Worm (Caenorhabditis elegans) whole organism, L4 larva: ENCODE measurements around the gene kin-9.
A peak's percentile ranks its signal among the peaks of the same experiment; 100 is the strongest.

Source experiments
- D1046.2 ChIP-seq: fragments of 200-800 bp; sonication (Bioruptor generic); IDR thresholded peaks from 2 replicates; pipeline ENCODE4 v1.3.6; 2022; ENCODE audit warnings: missing genetic modification characterization, missing compliant biosample characterization
- F10B5.3 ChIP-seq: sonication (generic microtip); optimal IDR thresholded peaks from 2 replicates; lab custom pipeline; 2016; ENCODE audit warnings: mild to moderate bottlenecking, missing genetic modification characterization, missing compliant biosample characterization
- F37D6.2 ChIP-seq: sonication (generic microtip); optimal IDR thresholded peaks from 2 replicates; lab custom pipeline; 2016; ENCODE audit warnings: mild to moderate bottlenecking, missing genetic modification characterization, missing compliant biosample characterization
- R02D3.7 ChIP-seq: fragments of 150-350 bp; sonication (generic microtip); optimal IDR thresholded peaks from 3 replicates; lab custom pipeline; 2014; ENCODE audit warnings: missing biosample characterization, missing genetic modification characterization
- T20F7.1 ChIP-seq: fragments of 200-800 bp; sonication (Bioruptor generic); optimal IDR thresholded peaks from 2 replicates; lab custom pipeline; 2018; ENCODE audit warnings: mild to moderate bottlenecking, missing genetic modification characterization, missing compliant biosample characterization
- T26A8.4 ChIP-seq: fragments of 200-800 bp; sonication (Bioruptor generic); IDR thresholded peaks from 2 replicates; pipeline ENCODE4 v1.3.6; 2022; ENCODE audit warnings: missing genetic modification characterization, missing compliant biosample characterization
- Y48G9A.11 ChIP-seq: fragments of 200-800 bp; sonication (Bioruptor generic); IDR thresholded peaks from 2 replicates; pipeline ENCODE4 v1.3.6; 2022; ENCODE audit warnings: missing genetic modification reagents, missing genetic modification characterization, missing compliant biosample characterization
- Y75B8A.6 ChIP-seq: fragments of 200-800 bp; sonication (Bioruptor generic); IDR thresholded peaks from 2 replicates; pipeline ENCODE4 v1.3.6; 2022; ENCODE audit warnings: missing genetic modification reagents, missing genetic modification characterization, missing compliant biosample characterization
- ZK337.2 ChIP-seq: fragments of 200-800 bp; sonication (Bioruptor generic); IDR thresholded peaks from 2 replicates; pipeline ENCODE4 v1.3.6; 2022; ENCODE audit warnings: missing genetic modification reagents, missing genetic modification characterization, missing compliant biosample characterization
- ZK546.5 ChIP-seq, 2 experiments: sonication (generic microtip); optimal IDR thresholded peaks; 2 replicates each; lab custom pipeline; 2017; ENCODE audit warnings: missing biosample characterization in 2 of 2, missing genetic modification characterization in 2 of 2
- aha-1 ChIP-seq: fragments of 150-350 bp; peaks from one replicate; lab custom pipeline; 2014; ENCODE audit warnings: missing biosample characterization, missing genetic modification characterization
- ama-1 ChIP-seq: fragments of 150-350 bp; optimal IDR thresholded peaks from 2 replicates; lab custom pipeline; 2014; ENCODE audit warnings: inconsistent platforms, mixed read lengths
- attf-4 ChIP-seq: sonication (generic microtip); optimal IDR thresholded peaks from 3 replicates; lab custom pipeline; 2017; ENCODE audit warnings: missing biosample characterization, missing genetic modification characterization
- ceh-20 ChIP-seq: fragments of 200-800 bp; sonication (Bioruptor generic); IDR thresholded peaks from 2 replicates; pipeline ENCODE4 v1.3.6; 2022; ENCODE audit warnings: missing genetic modification reagents, missing genetic modification characterization, missing compliant biosample characterization
- ceh-62 ChIP-seq: sonication (generic microtip); optimal IDR thresholded peaks from 2 replicates; lab custom pipeline; 2017; ENCODE audit warnings: missing biosample characterization, missing genetic modification characterization
- ceh-82 ChIP-seq: sonication (generic microtip); optimal IDR thresholded peaks from 2 replicates; lab custom pipeline; 2017; ENCODE audit warnings: missing biosample characterization, missing genetic modification characterization
- ces-1 ChIP-seq: fragments of 150-350 bp; sonication (generic microtip); optimal IDR thresholded peaks from 4 replicates; lab custom pipeline; 2014; ENCODE audit warnings: missing biosample characterization, missing genetic modification reagents, missing genetic modification characterization
- daf-16 ChIP-seq, 3 experiments: sonication (generic microtip); optimal IDR thresholded peaks; 2 replicates each; lab custom pipeline; 2016 to 2017; ENCODE audit warnings: missing genetic modification characterization in 3 of 3, missing genetic modification reagents in 3 of 3, mild to moderate bottlenecking in 2 of 3, missing compliant biosample characterization in 2 of 3, missing biosample characterization in 1 of 3, moderate library complexity in 1 of 3
- daf-8 ChIP-seq: fragments of 200-800 bp; sonication (Bioruptor generic); IDR thresholded peaks from 2 replicates; pipeline ENCODE4 v1.3.6; 2022; ENCODE audit warnings: missing genetic modification characterization, missing compliant biosample characterization
- duxl-1 ChIP-seq: sonication (generic microtip); optimal IDR thresholded peaks from 2 replicates; lab custom pipeline; 2016; ENCODE audit warnings: mild to moderate bottlenecking, missing genetic modification characterization, moderate library complexity, missing compliant biosample characterization; ENCODE audit not compliant: poor library complexity
- dve-1 ChIP-seq: sonication (generic microtip); optimal IDR thresholded peaks from 2 replicates; lab custom pipeline; 2017; ENCODE audit warnings: antibody characterized with exemption, mild to moderate bottlenecking, missing genetic modification characterization, missing compliant biosample characterization; ENCODE audit not compliant: insufficient read depth
- fkh-10 ChIP-seq: fragments of 150-350 bp; optimal IDR thresholded peaks from 2 replicates; lab custom pipeline; 2014; ENCODE audit warnings: missing biosample characterization, missing genetic modification reagents, missing genetic modification characterization
- fos-1 ChIP-seq: fragments of 150-350 bp; optimal IDR thresholded peaks from 2 replicates; lab custom pipeline; 2014; ENCODE audit warnings: missing biosample characterization, missing genetic modification characterization
- hlh-30 ChIP-seq: sonication (generic microtip); optimal IDR thresholded peaks from 2 replicates; lab custom pipeline; 2017; ENCODE audit warnings: antibody characterized with exemption, mild to moderate bottlenecking, missing genetic modification characterization, missing compliant biosample characterization; ENCODE audit not compliant: insufficient read depth
- hmg-1.1 ChIP-seq: fragments of 200-800 bp; sonication (Bioruptor generic); IDR thresholded peaks from 2 replicates; pipeline ENCODE4 v1.3.6; 2022; ENCODE audit warnings: missing genetic modification reagents, missing genetic modification characterization, missing compliant biosample characterization
- lim-7 ChIP-seq: fragments of 200-800 bp; sonication (Bioruptor generic); IDR thresholded peaks from 2 replicates; pipeline ENCODE4 v1.3.6; 2022; ENCODE audit warnings: missing genetic modification characterization, missing compliant biosample characterization
- lin-13 ChIP-seq: fragments of 150-350 bp; optimal IDR thresholded peaks from 2 replicates; lab custom pipeline; 2014; ENCODE audit warnings: missing biosample characterization, missing genetic modification reagents, missing genetic modification characterization
- lin-15B ChIP-seq: fragments of 150-350 bp; sonication (generic microtip); optimal IDR thresholded peaks from 3 replicates; lab custom pipeline; 2014; ENCODE audit warnings: missing biosample characterization, missing genetic modification characterization
- lin-29 ChIP-seq: fragments of 200-800 bp; sonication (Bioruptor generic); IDR thresholded peaks from 2 replicates; pipeline ENCODE4 v1.3.6; 2022; ENCODE audit warnings: missing genetic modification reagents, missing genetic modification characterization, missing compliant biosample characterization
- lin-38 ChIP-seq: fragments of 200-800 bp; sonication (Bioruptor generic); IDR thresholded peaks from 2 replicates; pipeline ENCODE4 v1.3.6; 2022; ENCODE audit warnings: missing genetic modification reagents, missing genetic modification characterization, missing compliant biosample characterization
- lin-39 ChIP-seq: fragments of 150-350 bp; optimal IDR thresholded peaks from 2 replicates; lab custom pipeline; 2014; ENCODE audit warnings: missing biosample characterization, missing genetic modification reagents, missing genetic modification characterization
- lir-3 ChIP-seq: sonication (generic microtip); optimal IDR thresholded peaks from 2 replicates; lab custom pipeline; 2016; ENCODE audit warnings: mild to moderate bottlenecking, missing genetic modification characterization, missing compliant biosample characterization
- lsy-2 ChIP-seq, 2 experiments: fragments of 150-350 bp in 1 of 2; sonication (generic microtip) in 1 of 2; optimal IDR thresholded peaks; 2 replicates each; lab custom pipeline; 2014 to 2017; ENCODE audit warnings: missing biosample characterization in 2 of 2, missing genetic modification characterization in 2 of 2
- madf-9 ChIP-seq: fragments of 200-800 bp; sonication (Bioruptor generic); conservative IDR thresholded peaks from 2 replicates; pipeline ENCODE4 v1.3.6; 2022; ENCODE audit warnings: missing genetic modification reagents, missing genetic modification characterization, missing compliant biosample characterization
- nhr-10 ChIP-seq: fragments of 150-350 bp; optimal IDR thresholded peaks from 2 replicates; lab custom pipeline; 2014; ENCODE audit warnings: missing biosample characterization, missing genetic modification characterization
- nhr-11 ChIP-seq: fragments of 150-350 bp; optimal IDR thresholded peaks from 2 replicates; lab custom pipeline; 2014; ENCODE audit warnings: missing biosample characterization, missing genetic modification characterization
- nhr-237 ChIP-seq: sonication (generic microtip); optimal IDR thresholded peaks from 2 replicates; lab custom pipeline; 2017; ENCODE audit warnings: missing biosample characterization, missing genetic modification characterization
- nhr-25 ChIP-seq: sonication (generic microtip); optimal IDR thresholded peaks from 2 replicates; lab custom pipeline; 2017; ENCODE audit warnings: missing genetic modification characterization, mild to moderate bottlenecking, missing compliant biosample characterization, antibody characterized with exemption, moderate library complexity, borderline replicate concordance; ENCODE audit not compliant: insufficient read depth
- nhr-48 ChIP-seq: sonication (generic microtip); optimal IDR thresholded peaks from 2 replicates; lab custom pipeline; 2016; ENCODE audit warnings: mild to moderate bottlenecking, missing genetic modification characterization, missing compliant biosample characterization
- php-3 ChIP-seq: fragments of 200-800 bp; sonication (Bioruptor generic); IDR thresholded peaks from 2 replicates; pipeline ENCODE4 v1.3.6; 2022; ENCODE audit warnings: missing genetic modification reagents, missing genetic modification characterization, missing compliant biosample characterization
- rbr-2 ChIP-seq: sonication (generic microtip); optimal IDR thresholded peaks from 2 replicates; lab custom pipeline; 2016; ENCODE audit warnings: missing genotype, missing genetic modification characterization, missing compliant biosample characterization
- saeg-2 ChIP-seq: fragments of 200-800 bp; sonication (Bioruptor generic); IDR thresholded peaks from 2 replicates; pipeline ENCODE4 v1.3.6; 2022; ENCODE audit warnings: missing genetic modification reagents, missing genetic modification characterization, missing compliant biosample characterization
- spr-1 ChIP-seq: sonication (generic microtip); optimal IDR thresholded peaks from 2 replicates; lab custom pipeline; 2016; ENCODE audit warnings: mild to moderate bottlenecking, missing genetic modification characterization, missing compliant biosample characterization
- tag-97 ChIP-seq: fragments of 200-800 bp; sonication (Bioruptor generic); IDR thresholded peaks from 2 replicates; pipeline ENCODE4 v1.3.6; 2022; ENCODE audit warnings: missing genetic modification characterization, missing compliant biosample characterization
- tra-1 ChIP-seq: fragments of 200-800 bp; sonication (Bioruptor generic); IDR thresholded peaks from 2 replicates; pipeline ENCODE4 v1.3.6; 2022; ENCODE audit warnings: missing genetic modification reagents, missing genetic modification characterization, missing compliant biosample characterization
- unc-39 ChIP-seq: sonication (generic microtip); optimal IDR thresholded peaks from 2 replicates; lab custom pipeline; 2017; ENCODE audit warnings: missing biosample characterization, missing genetic modification characterization
- vab-7 ChIP-seq: fragments of 200-800 bp; sonication (Bioruptor generic); IDR thresholded peaks from 2 replicates; pipeline ENCODE4 v1.3.6; 2022; ENCODE audit warnings: missing genetic modification reagents, missing genetic modification characterization, missing compliant biosample characterization
- zfp-3 ChIP-seq: fragments of 200-800 bp; sonication (Bioruptor generic); conservative IDR thresholded peaks from 2 replicates; pipeline ENCODE4 v1.3.6; 2022; ENCODE audit warnings: missing genetic modification reagents, missing genetic modification characterization, missing compliant biosample characterization
- ztf-11 ChIP-seq: fragments of 150-350 bp; optimal IDR thresholded peaks from 2 replicates; lab custom pipeline; 2014; ENCODE audit warnings: missing biosample characterization, missing genetic modification characterization
- ztf-7 ChIP-seq: fragments of 150-350 bp; optimal IDR thresholded peaks from 2 replicates; lab custom pipeline; 2014; ENCODE audit warnings: missing biosample characterization, missing genetic modification characterization

Gene kin-9

ce11 chrX:8404308-8405085 is 28.0 kb upstream of the kin-9 start (continued):
- no peak for TF ChIP-seq daf-8
- TF ChIP-seq aha-1 (tag; lab: Kevin White, UChicago): peak; percentile 99
- peak; percentile 95 for TF ChIP-seq ceh-20 (GFP tag; lab: Robert Waterston, UW)
- peak; percentile 19 for TF ChIP-seq fkh-10 (GFP tag; lab: Kevin White, UChicago)
- no peak for TF ChIP-seq lin-39 (tag; lab: Kevin White, UChicago)
- peak; percentile 85 for TF ChIP-seq saeg-2
- TF ChIP-seq F37D6.2 (tag; lab: Kevin White, UChicago): peak; percentile 87
- no peak; the same call in 1 of the 2 replicates for TF ChIP-seq lin-38 (GFP tag; lab: Robert Waterston, UW)
- peak; percentile 85 for TF ChIP-seq hlh-30
- no peak for TF ChIP-seq ZK546.5 (tag; optimal IDR thresholded peaks at IDR 0.05; lab: Kevin White, UChicago)
- TF ChIP-seq nhr-10: peak; percentile 58
- TF ChIP-seq ceh-62: no peak
- no peak for TF ChIP-seq unc-39 (tag; lab: Kevin White, UChicago)
- peak; percentile 82 for TF ChIP-seq nhr-25
- peak; percentile 89 for TF ChIP-seq dve-1 (tag; lab: Kevin White, UChicago)
- TF ChIP-seq T26A8.4 (GFP tag; lab: Robert Waterston, UW): peak; percentile 95
- peak; percentile 94 for TF ChIP-seq madf-9 (GFP tag; lab: Robert Waterston, UW)
- TF ChIP-seq Y75B8A.6 (GFP tag; lab: Robert Waterston, UW): peak; percentile 97
- peak; percentile 67 for TF ChIP-seq ztf-7 (tag; lab: Kevin White, UChicago)
- peak; percentile 86 to 89 for TF ChIP-seq daf-16 (GFP tag; optimal IDR thresholded peaks at IDR 0.05; lab: Kevin White, UChicago)
- peak; percentile 86 for TF ChIP-seq daf-16 (tag; optimal IDR thresholded peaks at IDR 0.05; lab: Kevin White, UChicago)
- TF ChIP-seq R02D3.7 (tag; lab: Kevin White, UChicago): no peak
- peak; percentile 89 for TF ChIP-seq zfp-3 (GFP tag; lab: Robert Waterston, UW)
- TF ChIP-seq fos-1 (tag; lab: Kevin White, UChicago): no peak
- TF ChIP-seq tag-97 (GFP tag; lab: Robert Waterston, UW): 0 out of 2 replicates have a peak, but pooled peaks have one; percentile 60
- peak; percentile 91 for TF ChIP-seq php-3 (GFP tag; lab: Robert Waterston, UW)
- no peak for TF ChIP-seq ztf-11 (tag; lab: Kevin White, UChicago)
- peak; percentile 67 for TF ChIP-seq lin-29 (GFP tag; lab: Robert Waterston, UW)
- peak; percentile 99 for TF ChIP-seq lim-7 (GFP tag; lab: Robert Waterston, UW)
- no peak for TF ChIP-seq ama-1
- TF ChIP-seq lsy-2 (tag; optimal IDR thresholded peaks at IDR 0.05; lab: Kevin White, UChicago): peak; percentile 41 to 79
- peak; percentile 99 for TF ChIP-seq vab-7 (GFP tag; lab: Robert Waterston, UW)
- TF ChIP-seq tra-1 (GFP tag; lab: Robert Waterston, UW): peak; percentile 98
- no peak for TF ChIP-seq lin-15B (tag; lab: Kevin White, UChicago)
- TF ChIP-seq spr-1 (tag; lab: Kevin White, UChicago): peak; percentile 87
- TF ChIP-seq ces-1 (GFP tag; lab: Kevin White, UChicago): peak; percentile 72
- peak; percentile 82 for TF ChIP-seq nhr-11 (tag; lab: Kevin White, UChicago)
- no peak for TF ChIP-seq attf-4 (tag; lab: Kevin White, UChicago)
- TF ChIP-seq rbr-2: peak; percentile 95
- peak; percentile 90 for TF ChIP-seq ZK337.2 (GFP tag; lab: Robert Waterston, UW)
- peak; percentile 93 for TF ChIP-seq duxl-1 (tag; lab: Kevin White, UChicago)
- TF ChIP-seq nhr-48 (tag; lab: Kevin White, UChicago): peak; percentile 88
- peak; percentile 93 for TF ChIP-seq D1046.2 (GFP tag; lab: Robert Waterston, UW)
- no peak for TF ChIP-seq ceh-82 (tag; lab: Kevin White, UChicago)
- TF ChIP-seq hmg-1.1: peak; percentile 99
- peak; percentile 81 for TF ChIP-seq lin-13 (GFP tag; lab: Kevin White, UChicago)
- TF ChIP-seq F10B5.3 (tag; lab: Kevin White, UChicago): peak; percentile 82
- TF ChIP-seq T20F7.1: peak; percentile 78
- TF ChIP-seq Y48G9A.11 (GFP tag; lab: Robert Waterston, UW): peak; percentile 90
- peak; percentile 88 for TF ChIP-seq lir-3 (tag; lab: Kevin White, UChicago)
- no peak for TF ChIP-seq nhr-237 (tag; lab: Kevin White, UChicago)
